Worm (Caenorhabditis elegans) whole organism, early embryonic: ENCODE results near the gene ZK177.12.

Source experiments
- B0310.2 ChIP-seq: sonication (generic microtip); optimal IDR thresholded peaks from 2 replicates; lab custom pipeline; 2016; ENCODE audit warnings: mild to moderate bottlenecking, missing genetic modification characterization, missing compliant biosample characterization
- F13C5.2 ChIP-seq: sonication (generic microtip); optimal IDR thresholded peaks from 2 replicates; lab custom pipeline; 2017; ENCODE audit warnings: mild to moderate bottlenecking, missing genetic modification characterization, inconsistent platforms, missing compliant biosample characterization
- aly-1 ChIP-seq: sonication (generic microtip); optimal IDR thresholded peaks from 2 replicates; lab custom pipeline; 2016; ENCODE audit warnings: missing genetic modification characterization, missing compliant biosample characterization
- ama-1 ChIP-seq: fragments of 150-350 bp; optimal IDR thresholded peaks from 2 replicates; lab custom pipeline; 2014
- ceh-13 ChIP-seq: fragments of 200-800 bp; sonication (Bioruptor generic); optimal IDR thresholded peaks from 2 replicates; lab custom pipeline; 2018; ENCODE audit warnings: mild to moderate bottlenecking, missing genetic modification characterization, missing compliant biosample characterization
- ceh-36 ChIP-seq: sonication (generic microtip); optimal IDR thresholded peaks from 2 replicates; lab custom pipeline; 2016; ENCODE audit warnings: missing genetic modification characterization, inconsistent platforms, missing compliant biosample characterization
- ets-7 ChIP-seq: sonication (generic microtip); optimal IDR thresholded peaks from 2 replicates; lab custom pipeline; 2016; ENCODE audit warnings: missing genotype, missing genetic modification characterization, missing compliant biosample characterization
- flt-1 ChIP-seq: fragments of 200-800 bp; sonication (Bioruptor generic); IDR thresholded peaks from 2 replicates; pipeline ENCODE4 v1.3.6; 2022; ENCODE audit warnings: missing genetic modification characterization, missing compliant biosample characterization
- hmbx-1 ChIP-seq: sonication (generic microtip); optimal IDR thresholded peaks from 2 replicates; lab custom pipeline; 2016; ENCODE audit warnings: mild to moderate bottlenecking, missing genetic modification characterization, missing compliant biosample characterization
- hmg-4 ChIP-seq: fragments of 200-800 bp; sonication (Bioruptor generic); optimal IDR thresholded peaks from 2 replicates; lab custom pipeline; 2018; ENCODE audit warnings: mild to moderate bottlenecking, missing genetic modification characterization, missing compliant biosample characterization
- hnd-1 ChIP-seq: sonication (generic microtip); optimal IDR thresholded peaks from 2 replicates; lab custom pipeline; 2016; ENCODE audit warnings: missing genetic modification characterization, missing compliant biosample characterization
- pes-1 ChIP-seq: fragments of 200-800 bp; sonication (Bioruptor generic); IDR thresholded peaks from 2 replicates; pipeline ENCODE4 v1.3.6; 2022; ENCODE audit warnings: missing genetic modification reagents, missing genetic modification characterization, missing compliant biosample characterization
- sea-1 ChIP-seq: fragments of 200-800 bp; sonication (Bioruptor generic); conservative IDR thresholded peaks from 2 replicates; pipeline ENCODE4 v1.3.6; 2022; ENCODE audit warnings: missing genetic modification characterization, missing compliant biosample characterization
- tbx-11 ChIP-seq: fragments of 200-800 bp; sonication (Bioruptor generic); IDR thresholded peaks from 2 replicates; pipeline ENCODE4 v1.3.6; 2022; ENCODE audit warnings: missing genetic modification characterization, missing compliant biosample characterization

ce11 chrII:5527841-5528240 lies 6.3 kb downstream of the ZK177.12 start, which contains the start of gene ZK177.1:
- TF ChIP-seq ceh-36 (tag; lab: Kevin White, UChicago) (no peak), B0310.2 (no peak), hnd-1 (no peak), ama-1 (lab: Kevin White, UChicago) (no peak), flt-1 (GFP tag; lab: Robert Waterston, UW) (no peak), tbx-11 (GFP tag; lab: Robert Waterston, UW) (no peak), pes-1 (GFP tag; lab: Robert Waterston, UW) (no peak), aly-1 (tag; lab: Kevin White, UChicago) (no peak), hmg-4 (GFP tag; lab: Kevin White, UChicago) (no peak), ceh-13 (GFP tag; lab: Kevin White, UChicago) (no peak), sea-1 (no peak), F13C5.2 (tag; lab: Kevin White, UChicago) (no peak), ets-7 (tag; lab: Kevin White, UChicago) (no peak), hmbx-1 (tag; lab: Kevin White, UChicago) (no peak)
